ENCODE assay signal across 1 fruit fly cellular context in the genomic region with DNA sequence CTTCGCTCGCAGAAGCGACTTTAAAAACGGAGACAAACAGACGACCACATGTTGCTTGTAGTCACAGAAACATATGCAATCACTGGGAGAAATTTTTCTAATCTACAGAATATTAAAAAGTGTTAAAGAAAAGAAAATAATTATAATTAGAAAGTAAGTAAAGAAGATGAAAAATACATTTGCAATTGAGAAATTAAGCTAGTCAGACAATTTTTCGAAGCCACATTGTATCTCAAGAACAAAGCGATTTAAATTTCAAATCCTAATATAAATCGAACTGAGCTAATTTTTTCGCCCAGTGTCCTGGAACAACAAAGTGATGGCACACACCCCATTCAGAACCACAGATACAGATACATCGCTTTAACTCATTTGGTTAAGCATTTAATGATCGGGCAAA.
A peak's percentile ranks its signal among the peaks of the same experiment; 100 is the strongest.
TF ChIP-seq lines count a peak whose summit lies in the region.

No protein-coding gene starts in this region.

TF ChIP-seq in whole organism, embryonic, 481 proteins besides CTCF, POLR2A, EP300 and RAD21 (continued from another document):
- TF ChIP-seq jumu (GFP tag; optimal IDR thresholded peaks at IDR 0.05; lab: Kevin White, UChicago) (peak; percentile 1), CHES-1-like (GFP tag; optimal IDR thresholded peaks at IDR 0.05; lab: Kevin White, UChicago) (no peak), CG11695 (GFP tag; IDR thresholded peaks at IDR 0.05; lab: Robert Waterston, UW) (peak; percentile 64; the same call in 1 of the 3 replicates), tup (GFP tag; optimal IDR thresholded peaks at IDR 0.05; lab: Kevin White, UChicago) (no peak), CG9817 (tag; optimal IDR thresholded peaks at IDR 0.05; lab: Kevin White, UChicago) (no peak), CG16815 (GFP tag; optimal IDR thresholded peaks at IDR 0.05; lab: Kevin White, UChicago) (peak; percentile 39), CG10543 (GFP tag; optimal IDR thresholded peaks at IDR 0.05; lab: Kevin White, UChicago) (no peak), otp (GFP tag; IDR thresholded peaks at IDR 0.05; lab: Robert Waterston, UW) (peak; percentile 30; the same call in 1 of the 3 replicates), Awh (GFP tag; IDR thresholded peaks at IDR 0.05; lab: Robert Waterston, UW) (no peak; the same call in 1 of the 2 replicates), Side (GFP tag; optimal IDR thresholded peaks at IDR 0.05; lab: Kevin White, UChicago) (peak; percentile 17), croc (GFP tag; conservative IDR thresholded peaks at IDR 0.05; lab: Robert Waterston, UW) (peak; percentile 83), fd96Cb (tag; optimal IDR thresholded peaks at IDR 0.05; lab: Kevin White, UChicago) (peak; percentile 77), cato (GFP tag; optimal IDR thresholded peaks at IDR 0.05; lab: Kevin White, UChicago; ENCODE audit: borderline replicate concordance) (peak; percentile 25), Sry-β (GFP tag; optimal IDR thresholded peaks at IDR 0.05; lab: Kevin White, UChicago) (peak; percentile 19), CG4360 (GFP tag; IDR thresholded peaks at IDR 0.05; lab: Robert Waterston, UW) (peak; percentile 60; the same call in 1 of the 2 replicates), CG11723 (GFP tag; optimal IDR thresholded peaks at IDR 0.05; lab: Kevin White, UChicago) (peak; percentile 40), aop (GFP tag; IDR thresholded peaks at IDR 0.05; lab: Robert Waterston, UW) (no peak), ERR (GFP tag; optimal IDR thresholded peaks at IDR 0.05; lab: Kevin White, UChicago) (no peak), CG18262 (tag; optimal IDR thresholded peaks at IDR 0.05; lab: Kevin White, UChicago) (peak; percentile 93), Usf (GFP tag; optimal IDR thresholded peaks at IDR 0.05; lab: Kevin White, UChicago) (peak; percentile 28), GATAe (GFP tag; conservative IDR thresholded peaks at IDR 0.05; lab: Robert Waterston, UW) (no peak), sr (GFP tag; IDR thresholded peaks at IDR 0.05; lab: Robert Waterston, UW) (no peak), CG1603 (tag; optimal IDR thresholded peaks at IDR 0.05; lab: Kevin White, UChicago) (peak; percentile 25), scrt (GFP tag; optimal IDR thresholded peaks at IDR 0.05; lab: Kevin White, UChicago) (peak; percentile 54), repo (GFP tag; optimal IDR thresholded peaks at IDR 0.05; lab: Kevin White, UChicago) (no peak), psq (GFP tag; optimal IDR thresholded peaks at IDR 0.05; lab: Kevin White, UChicago) (peak; percentile 4), CG9932 (GFP tag; IDR thresholded peaks at IDR 0.05; lab: Robert Waterston, UW) (no peak), E2f2 (GFP tag; IDR thresholded peaks at IDR 0.05; lab: Robert Waterston, UW) (no peak), Oli (tag; optimal IDR thresholded peaks at IDR 0.05; lab: Kevin White, UChicago) (peak; percentile 71), CG6854 (GFP tag; optimal IDR thresholded peaks at IDR 0.05; lab: Kevin White, UChicago) (no peak), B-H1 (GFP tag; IDR thresholded peaks at IDR 0.05; lab: Robert Waterston, UW) (no peak), ranshi (GFP tag; IDR thresholded peaks at IDR 0.05; lab: Robert Waterston, UW) (peak; percentile 37; the same call in 1 of the 2 replicates), sens-2 (GFP tag; IDR thresholded peaks at IDR 0.05; lab: Robert Waterston, UW) (no peak), CG14441 (GFP tag; IDR thresholded peaks at IDR 0.05; lab: Robert Waterston, UW) (no peak), ham (GFP tag; IDR thresholded peaks at IDR 0.05; lab: Robert Waterston, UW) (no peak), esg (GFP tag; conservative IDR thresholded peaks at IDR 0.05; lab: Robert Waterston, UW) (peak; percentile 8; the same call in 1 of the 2 replicates), CG6175 (GFP tag; IDR thresholded peaks at IDR 0.05; lab: Robert Waterston, UW) (no peak), CG6791 (GFP tag; IDR thresholded peaks at IDR 0.05; lab: Robert Waterston, UW; ENCODE audit: partially characterized antibody) (no peak), gt (GFP tag; IDR thresholded peaks at IDR 0.05; lab: Robert Waterston, UW) (peak; percentile 45; the same call in 1 of the 2 replicates), h (optimal IDR thresholded peaks at IDR 0.05; lab: Kevin White, UChicago) (no peak)
